Fruit fly (Drosophila melanogaster) whole organism, adult: ENCODE data around the gene trk.
A peak's percentile ranks its signal among the peaks of the same experiment; 100 is the strongest.

Experiments
- CG12768 ChIP-seq: fragments of 200-800 bp; sonication (Bioruptor generic); optimal IDR thresholded peaks from 2 replicates; lab custom pipeline; 2017; ENCODE audit warnings: missing biosample characterization, missing genetic modification characterization, mild to moderate bottlenecking, moderate library complexity, missing genetic modification reagents
- CG1620 ChIP-seq: fragments of 200-800 bp; sonication (Bioruptor generic); optimal IDR thresholded peaks from 2 replicates; lab custom pipeline; 2016; ENCODE audit warnings: missing biosample characterization, missing genetic modification characterization
- CG5204 ChIP-seq: fragments of 200-800 bp; sonication (Bioruptor generic); optimal IDR thresholded peaks from 2 replicates; lab custom pipeline; 2016; ENCODE audit warnings: missing biosample characterization, missing genetic modification characterization
- CG7045 ChIP-seq: fragments of 200-800 bp; sonication (Bioruptor generic); optimal IDR thresholded peaks from 2 replicates; lab custom pipeline; 2017; ENCODE audit warnings: missing biosample characterization, mild to moderate bottlenecking, missing genetic modification characterization
- Clk ChIP-seq: fragments of 200-800 bp; sonication (Bioruptor generic); optimal IDR thresholded peaks from 2 replicates; lab custom pipeline; 2017; ENCODE audit warnings: missing biosample characterization, missing genetic modification characterization
- Crg-1 ChIP-seq: fragments of 200-800 bp; sonication (Bioruptor generic); optimal IDR thresholded peaks from 2 replicates; lab custom pipeline; 2016; ENCODE audit warnings: missing biosample characterization, missing genetic modification characterization
- Hr96 ChIP-seq: fragments of 200-800 bp; sonication (Bioruptor generic); optimal IDR thresholded peaks from 2 replicates; lab custom pipeline; 2016; ENCODE audit warnings: missing biosample characterization, missing genetic modification characterization
- Mnt ChIP-seq: fragments of 200-800 bp; sonication (Bioruptor generic); optimal IDR thresholded peaks from 2 replicates; lab custom pipeline; 2016; ENCODE audit warnings: missing biosample characterization, mild to moderate bottlenecking, missing genetic modification characterization
- bab1 ChIP-seq: fragments of 200-800 bp; sonication (Bioruptor generic); optimal IDR thresholded peaks from 3 replicates; lab custom pipeline; 2019; ENCODE audit warnings: missing biosample characterization, mild to moderate bottlenecking, missing genetic modification characterization, moderate library complexity
- cic ChIP-seq: fragments of 200-800 bp; sonication (Bioruptor generic); optimal IDR thresholded peaks from 2 replicates; lab custom pipeline; 2017; ENCODE audit warnings: missing biosample characterization, mild to moderate bottlenecking, missing genetic modification characterization, moderate library complexity
- cnc ChIP-seq, 2 experiments: fragments of >200 bp; optimal IDR thresholded peaks; 2 replicates each; lab custom pipeline; 2017
- kay ChIP-seq: fragments of 200-800 bp; sonication (Bioruptor generic); peaks from one replicate; lab custom pipeline; 2016; ENCODE audit warnings: missing biosample characterization, missing genetic modification characterization, borderline replicate concordance
- pad ChIP-seq: fragments of 200-800 bp; sonication (Bioruptor generic); optimal IDR thresholded peaks from 3 replicates; lab custom pipeline; 2017; ENCODE audit warnings: missing biosample characterization, missing genetic modification characterization, mild to moderate bottlenecking, moderate library complexity, missing genetic modification reagents
- tj ChIP-seq: fragments of 200-800 bp; sonication (Bioruptor generic); optimal IDR thresholded peaks from 3 replicates; lab custom pipeline; 2017; ENCODE audit warnings: missing biosample characterization, mild to moderate bottlenecking, missing genetic modification characterization, moderate library complexity

dm6 chr2L:10315888-10316287, 43.8 kb upstream of the trk start:
- TF ChIP-seq CG12768, result no peak
- TF ChIP-seq Crg-1 (GFP tag; lab: Kevin White, UChicago), result no peak
- no peak for TF ChIP-seq pad
- TF ChIP-seq kay, result peak; percentile 88
- no peak for TF ChIP-seq cic (GFP tag; lab: Kevin White, UChicago)
- TF ChIP-seq tj (GFP tag; lab: Kevin White, UChicago), result no peak
- TF ChIP-seq cnc (optimal IDR thresholded peaks at IDR 0.05; lab: Kevin White, UChicago), result no peak
- no peak for TF ChIP-seq Mnt
- no peak for TF ChIP-seq CG1620 (GFP tag; lab: Kevin White, UChicago)
- TF ChIP-seq Clk (GFP tag; lab: Kevin White, UChicago), result no peak
- no peak for TF ChIP-seq CG7045
- no peak for TF ChIP-seq bab1
- no peak for TF ChIP-seq CG5204
- TF ChIP-seq Hr96, result no peak
